Worm (Caenorhabditis elegans) whole organism, L4 larva: ENCODE measurements around the gene F26F4.2.

ENCODE experiments used
- F10B5.3 ChIP-seq: sonication (generic microtip); optimal IDR thresholded peaks from 2 replicates; lab custom pipeline; 2016; ENCODE audit warnings: mild to moderate bottlenecking, missing genetic modification characterization, missing compliant biosample characterization
- F44E2.7 ChIP-seq: fragments of 200-800 bp; sonication (Bioruptor generic); IDR thresholded peaks from 2 replicates; pipeline ENCODE4 v2.1.2; 2022; ENCODE audit warnings: missing genetic modification characterization, missing compliant biosample characterization
- Y5F2A.4 ChIP-seq: fragments of 200-800 bp; sonication (Bioruptor generic); optimal IDR thresholded peaks from 2 replicates; lab custom pipeline; 2018; ENCODE audit warnings: mild to moderate bottlenecking, missing genetic modification characterization, missing compliant biosample characterization
- ZK337.2 ChIP-seq: fragments of 200-800 bp; sonication (Bioruptor generic); IDR thresholded peaks from 2 replicates; pipeline ENCODE4 v1.3.6; 2022; ENCODE audit warnings: missing genetic modification reagents, missing genetic modification characterization, missing compliant biosample characterization
- ZK546.5 ChIP-seq, 2 experiments: sonication (generic microtip); optimal IDR thresholded peaks; 2 replicates each; lab custom pipeline; 2017; ENCODE audit warnings: missing biosample characterization in 2 of 2, missing genetic modification characterization in 2 of 2
- aha-1 ChIP-seq: fragments of 150-350 bp; peaks from one replicate; lab custom pipeline; 2014; ENCODE audit warnings: missing biosample characterization, missing genetic modification characterization
- ceh-32 ChIP-seq: sonication (generic microtip); optimal IDR thresholded peaks from 2 replicates; lab custom pipeline; 2016; ENCODE audit warnings: mild to moderate bottlenecking, missing genetic modification characterization, missing compliant biosample characterization; ENCODE audit not compliant: poor library complexity
- ceh-82 ChIP-seq: sonication (generic microtip); optimal IDR thresholded peaks from 2 replicates; lab custom pipeline; 2017; ENCODE audit warnings: missing biosample characterization, missing genetic modification characterization
- cey-2 ChIP-seq: sonication (generic microtip); optimal IDR thresholded peaks from 3 replicates; lab custom pipeline; 2017; ENCODE audit warnings: missing genetic modification characterization, mild to moderate bottlenecking, missing compliant biosample characterization, antibody characterized with exemption, borderline replicate concordance; ENCODE audit not compliant: insufficient read depth
- daf-16 ChIP-seq, 3 experiments: sonication (generic microtip); optimal IDR thresholded peaks; 2 replicates each; lab custom pipeline; 2016 to 2017; ENCODE audit warnings: missing genetic modification characterization in 3 of 3, missing genetic modification reagents in 3 of 3, mild to moderate bottlenecking in 2 of 3, missing compliant biosample characterization in 2 of 3, missing biosample characterization in 1 of 3, moderate library complexity in 1 of 3
- daf-19 ChIP-seq: fragments of 200-800 bp; sonication (Bioruptor generic); conservative IDR thresholded peaks from 2 replicates; pipeline ENCODE4 v1.3.6; 2022; ENCODE audit warnings: missing genetic modification characterization, missing compliant biosample characterization
- dmd-6 ChIP-seq: fragments of 200-800 bp; sonication (Bioruptor generic); IDR thresholded peaks from 2 replicates; pipeline ENCODE4 v1.3.6; 2022; ENCODE audit warnings: missing genetic modification reagents, missing genetic modification characterization, missing compliant biosample characterization
- dpl-1 ChIP-seq: fragments of 150-350 bp; optimal IDR thresholded peaks from 2 replicates; lab custom pipeline; 2014; ENCODE audit warnings: missing biosample characterization, missing genetic modification reagents, missing genetic modification characterization
- dve-1 ChIP-seq: sonication (generic microtip); optimal IDR thresholded peaks from 2 replicates; lab custom pipeline; 2017; ENCODE audit warnings: antibody characterized with exemption, mild to moderate bottlenecking, missing genetic modification characterization, missing compliant biosample characterization; ENCODE audit not compliant: insufficient read depth
- egl-27 ChIP-seq: sonication (generic microtip); optimal IDR thresholded peaks from 3 replicates; lab custom pipeline; 2017; ENCODE audit warnings: missing biosample characterization, missing genetic modification reagents, missing genetic modification characterization
- fkh-10 ChIP-seq: fragments of 150-350 bp; optimal IDR thresholded peaks from 2 replicates; lab custom pipeline; 2014; ENCODE audit warnings: missing biosample characterization, missing genetic modification reagents, missing genetic modification characterization
- fos-1 ChIP-seq: fragments of 150-350 bp; optimal IDR thresholded peaks from 2 replicates; lab custom pipeline; 2014; ENCODE audit warnings: missing biosample characterization, missing genetic modification characterization
- hif-1 ChIP-seq, 2 experiments: sonication (generic microtip); optimal IDR thresholded peaks; 2 replicates each; lab custom pipeline; 2016 to 2017; ENCODE audit warnings: missing compliant biosample characterization in 2 of 2, missing genetic modification characterization in 2 of 2, missing genetic modification reagents in 2 of 2, missing genotype in 2 of 2, mild to moderate bottlenecking in 1 of 2
- hlh-30 ChIP-seq: sonication (generic microtip); optimal IDR thresholded peaks from 2 replicates; lab custom pipeline; 2017; ENCODE audit warnings: antibody characterized with exemption, mild to moderate bottlenecking, missing genetic modification characterization, missing compliant biosample characterization; ENCODE audit not compliant: insufficient read depth
- jun-1 ChIP-seq: fragments of 150-350 bp; optimal IDR thresholded peaks from 2 replicates; lab custom pipeline; 2014; ENCODE audit warnings: missing biosample characterization, missing genetic modification reagents, missing genetic modification characterization
- lin-15B ChIP-seq: fragments of 150-350 bp; sonication (generic microtip); optimal IDR thresholded peaks from 3 replicates; lab custom pipeline; 2014; ENCODE audit warnings: missing biosample characterization, missing genetic modification characterization
- lin-38 ChIP-seq: fragments of 200-800 bp; sonication (Bioruptor generic); IDR thresholded peaks from 2 replicates; pipeline ENCODE4 v1.3.6; 2022; ENCODE audit warnings: missing genetic modification reagents, missing genetic modification characterization, missing compliant biosample characterization
- lin-39 ChIP-seq: fragments of 150-350 bp; optimal IDR thresholded peaks from 2 replicates; lab custom pipeline; 2014; ENCODE audit warnings: missing biosample characterization, missing genetic modification reagents, missing genetic modification characterization
- lsy-2 ChIP-seq, 2 experiments: fragments of 150-350 bp in 1 of 2; sonication (generic microtip) in 1 of 2; optimal IDR thresholded peaks; 2 replicates each; lab custom pipeline; 2014 to 2017; ENCODE audit warnings: missing biosample characterization in 2 of 2, missing genetic modification characterization in 2 of 2
- madf-5 ChIP-seq, 2 experiments: fragments of 200-800 bp; sonication (Bioruptor generic); IDR thresholded peaks; 2 replicates each; pipeline ENCODE4 v1.3.6; 2022; ENCODE audit warnings: missing compliant biosample characterization in 2 of 2, missing genetic modification characterization in 2 of 2
- mdl-1 ChIP-seq, 2 experiments: fragments of 150-350 bp in 1 of 2; sonication (generic microtip) in 1 of 2; optimal IDR thresholded peaks; 2 replicates each; lab custom pipeline; 2014 to 2017; ENCODE audit warnings: missing biosample characterization in 2 of 2, missing genetic modification characterization in 2 of 2
- mep-1 ChIP-seq: fragments of 150-350 bp; sonication (generic microtip); optimal IDR thresholded peaks from 3 replicates; lab custom pipeline; 2014; ENCODE audit warnings: missing biosample characterization, missing genetic modification characterization
- mes-2 ChIP-seq: sonication (generic microtip); optimal IDR thresholded peaks from 2 replicates; lab custom pipeline; 2016; ENCODE audit warnings: missing genotype, mild to moderate bottlenecking, missing genetic modification characterization, missing compliant biosample characterization; ENCODE audit not compliant: poor library complexity, severe bottlenecking
- mxl-3 ChIP-seq: fragments of 200-800 bp; sonication (Bioruptor generic); optimal IDR thresholded peaks from 2 replicates; lab custom pipeline; 2018; ENCODE audit warnings: mild to moderate bottlenecking, missing genetic modification characterization, missing compliant biosample characterization
- nhr-11 ChIP-seq: fragments of 150-350 bp; optimal IDR thresholded peaks from 2 replicates; lab custom pipeline; 2014; ENCODE audit warnings: missing biosample characterization, missing genetic modification characterization
- nhr-41 ChIP-seq: fragments of 200-800 bp; sonication (Bioruptor generic); IDR thresholded peaks from 2 replicates; pipeline ENCODE4 v1.3.6; 2022; ENCODE audit warnings: missing genetic modification reagents, missing genetic modification characterization, missing compliant biosample characterization
- nhr-42 ChIP-seq: fragments of 200-800 bp; sonication (Bioruptor generic); IDR thresholded peaks from 2 replicates; pipeline ENCODE4 v1.3.6; 2022; ENCODE audit warnings: missing genetic modification characterization, missing compliant biosample characterization
- nhr-6 ChIP-seq: fragments of 150-350 bp; optimal IDR thresholded peaks from 2 replicates; lab custom pipeline; 2014; ENCODE audit warnings: missing biosample characterization, missing genetic modification characterization
- rbr-2 ChIP-seq: sonication (generic microtip); optimal IDR thresholded peaks from 2 replicates; lab custom pipeline; 2016; ENCODE audit warnings: missing genotype, missing genetic modification characterization, missing compliant biosample characterization
- skn-1 ChIP-seq: fragments of 150-350 bp; optimal IDR thresholded peaks from 2 replicates; lab custom pipeline; 2014; ENCODE audit warnings: missing biosample characterization, missing genetic modification characterization
- tag-97 ChIP-seq: fragments of 200-800 bp; sonication (Bioruptor generic); IDR thresholded peaks from 2 replicates; pipeline ENCODE4 v1.3.6; 2022; ENCODE audit warnings: missing genetic modification characterization, missing compliant biosample characterization
- unc-62 ChIP-seq, 3 experiments: fragments of 150-350 bp in 1 of 3; sonication (generic microtip); optimal IDR thresholded peaks in 2 of 3; peaks in 1 of 3; 1 replicate in 1 of 3; 2 replicates in 2 of 3; lab custom pipeline; 2014 to 2017; ENCODE audit warnings: missing biosample characterization in 3 of 3, missing genetic modification characterization in 3 of 3, missing genetic modification reagents in 3 of 3, missing genotype in 1 of 3
- zfp-2 ChIP-seq: sonication (generic microtip); optimal IDR thresholded peaks from 2 replicates; lab custom pipeline; 2016; ENCODE audit warnings: mild to moderate bottlenecking, missing genetic modification characterization, missing compliant biosample characterization
- ztf-11 ChIP-seq: fragments of 150-350 bp; optimal IDR thresholded peaks from 2 replicates; lab custom pipeline; 2014; ENCODE audit warnings: missing biosample characterization, missing genetic modification characterization

Gene F26F4.2

DNA sequence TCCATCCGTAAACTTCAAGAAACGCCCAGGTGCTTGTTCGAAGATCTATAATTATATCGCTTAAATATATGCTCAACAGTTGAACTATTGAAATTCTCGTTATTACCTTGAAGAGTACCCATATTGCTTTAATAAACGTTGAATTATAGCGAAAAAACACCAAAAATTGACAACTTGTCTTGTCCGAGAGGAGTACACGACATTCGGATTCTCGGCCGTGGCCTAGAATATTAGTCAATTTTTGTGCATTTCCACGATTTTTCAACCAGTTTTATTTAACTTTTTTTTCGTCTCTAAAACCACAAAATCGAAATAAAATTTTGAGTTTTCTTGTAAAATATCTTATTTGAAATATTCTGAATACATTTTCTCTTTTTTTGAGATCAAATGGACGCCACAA, 1.3 kb downstream of the F26F4.2 start, which contains the start of the genes F26F4.9 and cee-1 (continued):
- TF ChIP-seq fkh-10 (no peak), madf-5 (GFP tag; IDR thresholded peaks at IDR 0.05; lab: Robert Waterston, UW) (no peak), ceh-32 (no peak), F44E2.7 (no peak), ceh-82 (tag; lab: Kevin White, UChicago) (no peak), aha-1 (peak; percentile 86), nhr-41 (GFP tag; lab: Robert Waterston, UW) (no peak), lin-15B (tag; lab: Kevin White, UChicago) (no peak), zfp-2 (tag; lab: Kevin White, UChicago) (no peak), tag-97 (no peak), daf-19 (GFP tag; lab: Robert Waterston, UW) (no peak), lin-39 (tag; lab: Kevin White, UChicago) (no peak), mxl-3 (GFP tag; lab: Kevin White, UChicago) (no peak), mdl-1 (tag; optimal IDR thresholded peaks at IDR 0.05; lab: Kevin White, UChicago) (no peak), ZK337.2 (GFP tag; lab: Robert Waterston, UW) (peak; percentile 73), nhr-42 (no peak), ztf-11 (tag; lab: Kevin White, UChicago) (no peak), dpl-1 (GFP tag; lab: Kevin White, UChicago) (peak; percentile 78), nhr-11 (tag; lab: Kevin White, UChicago) (no peak)

- TF ChIP-seq aha-1 (peak; percentile 93), ZK546.5 (tag; optimal IDR thresholded peaks at IDR 0.05; lab: Kevin White, UChicago) (no peak)
Observed at ce11 chrIII:4913736-4914135, 2.7 kb downstream of the F26F4.2 start.

DNA sequence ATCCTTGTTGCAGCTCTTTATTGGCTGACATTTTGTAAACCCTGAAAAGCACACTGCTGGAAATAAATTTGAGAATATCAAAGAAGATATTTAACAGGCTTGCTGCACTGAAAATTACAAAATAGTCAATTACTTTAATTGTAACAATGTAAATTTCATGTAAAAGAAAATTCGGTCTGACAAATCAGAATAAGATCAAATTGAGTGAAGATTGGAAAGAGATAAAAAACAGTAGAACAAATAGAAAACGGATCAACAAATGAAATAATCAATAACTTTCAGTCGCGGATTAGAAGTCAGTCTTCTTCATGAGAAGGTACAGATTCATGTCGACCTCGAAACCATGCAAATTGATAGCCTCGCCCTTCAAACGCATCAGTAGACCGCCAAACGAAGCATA, 6.0 kb downstream of the F26F4.2 start, which contains the start of gene rars-1:
Gene rars-1, minus strand, starts transcription at position 101 of the 400 bp plus-strand sequence.
- TF ChIP-seq unc-62 (GFP tag; optimal IDR thresholded peaks at IDR 0.05 in 1 of 2; lab: Kevin White, UChicago) (peak in 1 of 2 experiments; percentile 57), unc-62 (tag; optimal IDR thresholded peaks at IDR 0.05; lab: Kevin White, UChicago) (no peak), lin-39 (tag; lab: Kevin White, UChicago) (no peak)

ce11 chrIII:4917960-4918712, 7.1 kb downstream of the F26F4.2 start, which contains the start of gene rpb-8:
Gene rpb-8, minus strand, starts transcription at chrIII:4918008.
- 0 out of 2 replicates have a peak, but pooled peaks have one; percentile 22 for TF ChIP-seq lin-38 (GFP tag; lab: Robert Waterston, UW)
- TF ChIP-seq F10B5.3 (tag; lab: Kevin White, UChicago): no peak
- TF ChIP-seq jun-1 (tag; lab: Kevin White, UChicago): no peak
- TF ChIP-seq daf-16 (GFP tag; optimal IDR thresholded peaks at IDR 0.05; lab: Kevin White, UChicago): no peak
- peak; percentile 44 for TF ChIP-seq daf-16 (tag; optimal IDR thresholded peaks at IDR 0.05; lab: Kevin White, UChicago)
- peak in 1 of 2 experiments; percentile 28 for TF ChIP-seq hif-1 (tag; optimal IDR thresholded peaks at IDR 0.05; lab: Kevin White, UChicago)
- peak; percentile 14 for TF ChIP-seq nhr-6
- peak; percentile 76 for TF ChIP-seq mes-2 (tag; lab: Kevin White, UChicago)
- TF ChIP-seq rbr-2 (tag; lab: Kevin White, UChicago): peak; percentile 16
- 0 out of 2 replicates have a peak, but pooled peaks have one; percentile 34 for TF ChIP-seq dmd-6 (GFP tag; lab: Robert Waterston, UW)
- no peak for TF ChIP-seq egl-27 (tag; lab: Kevin White, UChicago)
- TF ChIP-seq Y5F2A.4: no peak
- TF ChIP-seq fos-1 (tag; lab: Kevin White, UChicago): no peak
- TF ChIP-seq hlh-30 (tag; lab: Kevin White, UChicago): peak; percentile 23
- peak; percentile 9 for TF ChIP-seq dve-1 (tag; lab: Kevin White, UChicago)
- no peak for TF ChIP-seq cey-2
- TF ChIP-seq mep-1: peak; percentile 34
- TF ChIP-seq dpl-1 (GFP tag; lab: Kevin White, UChicago): peak; percentile 90
- TF ChIP-seq lsy-2 (tag; optimal IDR thresholded peaks at IDR 0.05; lab: Kevin White, UChicago): peak in 1 of 2 experiments; percentile 76
- TF ChIP-seq skn-1: no peak
- TF ChIP-seq daf-19 (GFP tag; lab: Robert Waterston, UW): no peak
- TF ChIP-seq, all 104 proteins: peak for 12
